Worm (Caenorhabditis elegans) whole organism, L4 larva: ENCODE results near the gene EGAP2.1.
A peak's percentile ranks its signal among the peaks of the same experiment; 100 is the strongest.

Experiments
- T20F7.1 ChIP-seq: fragments of 200-800 bp; sonication (Bioruptor generic); optimal IDR thresholded peaks from 2 replicates; lab custom pipeline; 2018; ENCODE audit warnings: mild to moderate bottlenecking, missing genetic modification characterization, missing compliant biosample characterization
- arid-1 ChIP-seq: fragments of 200-800 bp; sonication (Bioruptor generic); conservative IDR thresholded peaks from 2 replicates; pipeline ENCODE4 v1.3.6; 2022; ENCODE audit warnings: missing genetic modification reagents, missing genetic modification characterization, missing compliant biosample characterization
- cey-2 ChIP-seq: sonication (generic microtip); optimal IDR thresholded peaks from 3 replicates; lab custom pipeline; 2017; ENCODE audit warnings: missing genetic modification characterization, mild to moderate bottlenecking, missing compliant biosample characterization, antibody characterized with exemption, borderline replicate concordance; ENCODE audit not compliant: insufficient read depth
- egl-27 ChIP-seq: sonication (generic microtip); optimal IDR thresholded peaks from 3 replicates; lab custom pipeline; 2017; ENCODE audit warnings: missing biosample characterization, missing genetic modification reagents, missing genetic modification characterization
- lin-13 ChIP-seq: fragments of 150-350 bp; optimal IDR thresholded peaks from 2 replicates; lab custom pipeline; 2014; ENCODE audit warnings: missing biosample characterization, missing genetic modification reagents, missing genetic modification characterization
- lir-3 ChIP-seq: sonication (generic microtip); optimal IDR thresholded peaks from 2 replicates; lab custom pipeline; 2016; ENCODE audit warnings: mild to moderate bottlenecking, missing genetic modification characterization, missing compliant biosample characterization
- mep-1 ChIP-seq: fragments of 150-350 bp; sonication (generic microtip); optimal IDR thresholded peaks from 3 replicates; lab custom pipeline; 2014; ENCODE audit warnings: missing biosample characterization, missing genetic modification characterization
- nhr-25 ChIP-seq: sonication (generic microtip); optimal IDR thresholded peaks from 2 replicates; lab custom pipeline; 2017; ENCODE audit warnings: missing genetic modification characterization, mild to moderate bottlenecking, missing compliant biosample characterization, antibody characterized with exemption, moderate library complexity, borderline replicate concordance; ENCODE audit not compliant: insufficient read depth
- sdz-12 ChIP-seq: fragments of 200-800 bp; sonication (Bioruptor generic); optimal IDR thresholded peaks from 2 replicates; lab custom pipeline; 2018; ENCODE audit warnings: mild to moderate bottlenecking, missing genetic modification characterization, missing compliant biosample characterization
- snpc-4 ChIP-seq: fragments of 150-350 bp; optimal IDR thresholded peaks from 2 replicates; lab custom pipeline; 2014; ENCODE audit warnings: missing biosample characterization, missing genetic modification characterization
- unc-62 ChIP-seq, 3 experiments: fragments of 150-350 bp in 1 of 3; sonication (generic microtip); optimal IDR thresholded peaks in 2 of 3; peaks in 1 of 3; 1 replicate in 1 of 3; 2 replicates in 2 of 3; lab custom pipeline; 2014 to 2017; ENCODE audit warnings: missing biosample characterization in 3 of 3, missing genetic modification characterization in 3 of 3, missing genetic modification reagents in 3 of 3, missing genotype in 1 of 3
- zag-1 ChIP-seq: fragments of 150-350 bp; optimal IDR thresholded peaks from 2 replicates; lab custom pipeline; 2014; ENCODE audit warnings: missing biosample characterization, missing genetic modification characterization
- zip-2 ChIP-seq: fragments of 150-350 bp; optimal IDR thresholded peaks from 2 replicates; lab custom pipeline; 2014; ENCODE audit warnings: missing biosample characterization, missing genetic modification characterization
- ztf-11 ChIP-seq: fragments of 150-350 bp; optimal IDR thresholded peaks from 2 replicates; lab custom pipeline; 2014; ENCODE audit warnings: missing biosample characterization, missing genetic modification characterization

- TF ChIP-seq arid-1 (GFP tag; lab: Robert Waterston, UW) (no peak), lin-13 (GFP tag; lab: Kevin White, UChicago) (no peak), lir-3 (tag; lab: Kevin White, UChicago) (no peak), zag-1 (tag; lab: Kevin White, UChicago) (no peak), egl-27 (tag; lab: Kevin White, UChicago) (no peak), mep-1 (tag; lab: Kevin White, UChicago) (peak; percentile 20), sdz-12 (GFP tag; lab: Kevin White, UChicago) (no peak), unc-62 (GFP tag; optimal IDR thresholded peaks at IDR 0.05 in 1 of 2; lab: Kevin White, UChicago) (peak in 1 of 2 experiments; percentile 42), unc-62 (tag; optimal IDR thresholded peaks at IDR 0.05; lab: Kevin White, UChicago) (no peak), cey-2 (tag; lab: Kevin White, UChicago) (no peak), zip-2 (tag; lab: Kevin White, UChicago) (no peak), nhr-25 (tag; lab: Kevin White, UChicago) (no peak), ztf-11 (tag; lab: Kevin White, UChicago) (no peak), T20F7.1 (no peak), snpc-4 (tag; lab: Kevin White, UChicago) (no peak)
These were observed 3.4 kb upstream of the EGAP2.1 start for ce11 chrII:5227768-5228167.
